Fruit fly (Drosophila melanogaster) whole organism: Measurements from ENCODE around the gene toe.

Experiments used
- CG8478 ChIP-seq: fragments of >200 bp; optimal IDR thresholded peaks from 2 replicates; lab custom pipeline; 2018; ENCODE audit warnings: inconsistent platforms
- Dll ChIP-seq: fragments of >200 bp; optimal IDR thresholded peaks from 2 replicates; lab custom pipeline; 2017
- EcR ChIP-seq, 2 experiments: fragments of >200 bp; optimal IDR thresholded peaks; 2 replicates each; lab custom pipeline; 2017; ENCODE audit warnings: missing biosample characterization in 2 of 2, missing genetic modification characterization in 2 of 2, missing genetic modification reagents in 2 of 2
- pan ChIP-seq: fragments of >200 bp; optimal IDR thresholded peaks from 2 replicates; lab custom pipeline; 2017
- psq ChIP-seq: fragments of >200 bp; optimal IDR thresholded peaks from 2 replicates; lab custom pipeline; 2017
- usp ChIP-seq: fragments of >200 bp; optimal IDR thresholded peaks from 2 replicates; lab custom pipeline; 2017; ENCODE audit warnings: missing biosample characterization, missing genetic modification characterization, mixed read lengths

Gene toe

DNA sequence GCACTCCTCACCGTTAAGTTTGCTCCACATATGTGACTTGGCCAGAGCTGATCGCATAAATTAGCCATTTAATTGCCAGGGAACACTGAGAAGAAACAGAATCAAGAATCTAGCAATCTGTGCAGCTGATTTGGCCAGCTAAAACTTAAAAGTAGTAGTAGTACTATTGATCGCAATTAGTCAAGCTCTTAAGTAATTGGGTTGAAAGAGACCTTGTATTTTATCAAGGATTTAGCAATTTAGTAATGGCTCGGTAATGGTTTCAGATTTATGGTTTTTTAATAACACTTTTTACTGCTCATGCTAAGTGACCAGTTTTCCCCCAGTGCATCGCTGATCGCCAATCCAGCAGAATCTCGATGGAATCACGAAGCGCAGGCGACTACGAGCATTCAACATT, 22.6 kb upstream of the toe start:
- TF ChIP-seq pan (lab: Kevin White, UChicago) = no peak

dm6 chr3L:12453529-12453928, 21.1 kb upstream of the toe start:
- TF ChIP-seq usp (GFP tag; lab: Kevin White, UChicago) (no peak), psq (lab: Kevin White, UChicago) (no peak), EcR (GFP tag; optimal IDR thresholded peaks at IDR 0.05; lab: Kevin White, UChicago) (no peak), pan (lab: Kevin White, UChicago) (no peak), Dll (lab: Kevin White, UChicago) (no peak), CG8478 (lab: Kevin White, UChicago) (no peak)

DNA sequence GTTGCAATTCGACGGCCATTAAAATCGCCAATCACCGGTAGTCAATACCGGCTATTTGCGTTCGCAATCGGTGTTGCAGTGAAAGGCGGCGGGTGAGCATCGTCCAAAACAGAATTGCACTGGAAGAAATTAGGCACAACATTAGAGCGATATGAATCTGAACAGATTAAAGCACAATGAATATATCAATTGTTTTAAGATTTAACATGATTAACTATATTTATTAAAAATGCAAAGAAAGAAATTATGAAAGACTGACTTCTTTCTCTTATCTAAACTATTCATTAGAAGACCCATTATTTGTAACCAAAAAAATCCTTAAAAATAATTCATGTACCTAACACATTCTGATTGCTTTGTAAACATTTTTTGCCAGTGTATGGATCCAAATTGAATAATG, 15.0 kb upstream of the toe start:
- no peak for TF ChIP-seq CG8478 (lab: Kevin White, UChicago)
- TF ChIP-seq psq (lab: Kevin White, UChicago) = no peak
- TF ChIP-seq pan (lab: Kevin White, UChicago) = no peak
- TF ChIP-seq usp (GFP tag; lab: Kevin White, UChicago) = no peak
- TF ChIP-seq EcR (GFP tag; optimal IDR thresholded peaks at IDR 0.05; lab: Kevin White, UChicago) = no peak
- no peak for TF ChIP-seq Dll (lab: Kevin White, UChicago)

DNA sequence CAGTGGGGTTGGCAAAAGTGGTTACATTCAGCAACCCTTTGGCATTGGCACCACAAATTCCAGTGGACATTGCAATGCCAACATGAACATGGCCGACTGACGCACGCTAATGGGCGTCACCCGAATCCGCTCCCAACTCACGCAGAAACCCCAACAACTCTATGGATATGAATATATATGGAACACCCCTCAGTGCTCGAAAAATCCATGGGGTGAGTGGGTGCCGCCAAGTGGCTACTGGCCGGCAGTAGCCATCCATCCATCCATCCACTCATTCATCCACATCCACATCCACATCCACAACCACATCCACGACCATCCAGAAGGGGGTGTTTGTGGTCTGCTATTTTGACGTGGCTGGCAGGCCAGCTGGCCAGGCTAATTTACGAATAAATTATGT, 14.6 kb upstream of the toe start:
- TF ChIP-seq CG8478 (lab: Kevin White, UChicago) (no peak), usp (GFP tag; lab: Kevin White, UChicago) (no peak), Dll (lab: Kevin White, UChicago) (no peak), EcR (GFP tag; optimal IDR thresholded peaks at IDR 0.05; lab: Kevin White, UChicago) (no peak), pan (lab: Kevin White, UChicago) (no peak), psq (lab: Kevin White, UChicago) (no peak)

dm6 chr3L:12444040-12444439, 11.6 kb upstream of the toe start:
- TF ChIP-seq Dll (lab: Kevin White, UChicago) (no peak), usp (GFP tag; lab: Kevin White, UChicago) (no peak), pan (lab: Kevin White, UChicago) (no peak), CG8478 (lab: Kevin White, UChicago) (no peak), psq (lab: Kevin White, UChicago) (no peak), EcR (GFP tag; optimal IDR thresholded peaks at IDR 0.05; lab: Kevin White, UChicago) (no peak)

- TF ChIP-seq psq (lab: Kevin White, UChicago) = no peak
- TF ChIP-seq Dll (lab: Kevin White, UChicago) = no peak
- TF ChIP-seq EcR (GFP tag; optimal IDR thresholded peaks at IDR 0.05; lab: Kevin White, UChicago) = no peak
- no peak for TF ChIP-seq pan (lab: Kevin White, UChicago)
- no peak for TF ChIP-seq usp (GFP tag; lab: Kevin White, UChicago)
Observed at dm6 chr3L:12442593-12442992, 10.1 kb upstream of the toe start.

- TF ChIP-seq Dll (lab: Kevin White, UChicago) (no peak), CG8478 (lab: Kevin White, UChicago) (peak; percentile 52), pan (lab: Kevin White, UChicago) (no peak)
Observed at dm6 chr3L:12434432-12434831, 2.0 kb upstream of the toe start.

DNA sequence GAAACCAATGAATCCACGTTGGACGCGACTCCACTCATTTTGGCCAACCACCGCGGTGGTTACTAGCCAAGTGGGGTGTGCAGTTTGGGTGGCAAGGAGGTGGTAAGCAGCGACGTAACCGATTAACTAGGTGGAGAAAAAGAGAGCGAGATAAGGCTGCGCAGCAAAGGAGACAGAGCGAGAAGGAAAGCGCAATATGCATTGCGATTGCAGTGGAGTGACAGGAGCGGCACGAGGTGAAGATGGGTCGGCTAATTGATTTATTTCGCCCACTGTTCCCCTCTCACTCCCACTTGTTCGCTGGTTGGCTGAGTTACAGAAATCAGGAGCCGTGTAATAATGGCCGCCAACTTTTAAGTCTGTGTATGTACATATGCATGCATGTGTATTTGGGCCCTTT, 1.2 kb upstream of the toe start:
- TF ChIP-seq CG8478 (lab: Kevin White, UChicago) (peak; percentile 81), pan (lab: Kevin White, UChicago) (no peak), usp (GFP tag; lab: Kevin White, UChicago) (no peak), Dll (lab: Kevin White, UChicago) (peak; percentile 13)

DNA sequence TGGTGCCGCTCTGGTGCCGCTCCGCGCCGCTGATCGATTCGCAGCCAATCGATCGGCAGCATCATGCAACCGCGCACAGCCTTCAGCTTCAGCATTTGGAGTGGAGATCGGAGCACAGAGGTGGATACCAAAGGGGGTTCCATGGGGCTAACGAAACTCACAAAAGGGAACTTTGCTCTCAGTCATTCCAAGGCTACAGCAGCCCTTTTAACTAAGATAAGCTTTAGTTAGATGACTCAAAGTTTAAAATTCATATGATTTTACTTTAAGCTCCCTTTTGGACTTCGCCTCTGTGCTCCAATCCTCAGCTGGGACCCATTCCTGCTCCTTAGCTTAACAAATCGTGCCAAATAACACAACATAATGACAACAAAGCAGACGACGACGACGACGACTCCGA, 12.0 kb downstream of the toe start:
- TF ChIP-seq EcR (GFP tag; optimal IDR thresholded peaks at IDR 0.05; lab: Kevin White, UChicago) (no peak), pan (lab: Kevin White, UChicago) (no peak), CG8478 (lab: Kevin White, UChicago) (no peak), psq (lab: Kevin White, UChicago) (no peak), usp (GFP tag; lab: Kevin White, UChicago) (no peak), Dll (lab: Kevin White, UChicago) (no peak)

DNA sequence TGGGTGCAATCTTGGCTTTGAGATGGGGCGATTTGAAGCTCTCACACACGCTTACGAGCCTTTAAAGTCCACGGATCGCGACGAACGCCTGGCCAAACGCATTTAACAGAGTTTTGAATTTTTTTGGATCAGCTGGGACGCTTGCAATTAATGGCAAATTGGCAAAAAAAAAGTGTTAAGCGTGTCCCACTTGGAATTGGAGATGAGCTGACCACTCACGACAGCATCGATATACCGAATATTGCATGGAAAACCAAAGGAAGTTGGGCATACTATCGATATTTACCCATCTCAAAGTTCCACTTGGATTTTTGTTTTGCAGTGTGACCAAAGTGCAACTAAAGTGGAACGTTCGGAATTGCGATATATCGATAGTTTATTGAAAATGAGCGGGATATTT, 15.1 kb downstream of the toe start, which contains the start of gene ArfGAP1:
TSS of gene ArfGAP1 (minus strand) at position 240 of the 400 bp plus-strand sequence.
- TF ChIP-seq CG8478 (lab: Kevin White, UChicago) (no peak), psq (lab: Kevin White, UChicago) (no peak), Dll (lab: Kevin White, UChicago) (no peak), EcR (GFP tag; optimal IDR thresholded peaks at IDR 0.05; lab: Kevin White, UChicago) (no peak), pan (lab: Kevin White, UChicago) (no peak), usp (GFP tag; lab: Kevin White, UChicago) (no peak)

- TF ChIP-seq pan (lab: Kevin White, UChicago) (no peak), EcR (GFP tag; optimal IDR thresholded peaks at IDR 0.05; lab: Kevin White, UChicago) (no peak), CG8478 (lab: Kevin White, UChicago) (no peak)
Observed at dm6 chr3L:12414189-12414964, 18.1 kb downstream of the toe start, which contains the start of gene SCaMC. SCaMC (minus strand) TSS chr3L:12414842.

DNA sequence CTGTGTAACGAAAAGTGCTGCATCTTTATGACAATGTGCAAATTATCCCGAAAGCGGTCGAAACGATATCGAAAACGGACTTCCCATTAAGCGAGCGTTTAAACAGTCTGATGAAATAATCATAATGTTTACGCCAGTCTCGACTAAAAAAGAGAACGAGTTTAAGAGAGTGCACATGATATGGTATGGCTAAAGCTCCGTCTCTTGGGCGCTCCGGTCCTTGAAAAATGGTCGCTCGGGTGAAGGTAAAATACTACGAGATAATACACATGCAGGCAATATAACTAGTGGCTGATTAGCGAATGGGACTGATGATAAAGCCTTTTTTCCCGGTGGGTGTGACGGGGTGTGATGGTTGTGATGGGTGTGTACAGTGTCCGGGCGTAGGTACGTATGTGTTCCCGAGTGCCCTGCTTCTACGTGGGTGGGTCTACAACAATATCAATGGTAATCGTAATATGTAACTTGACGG, 21.2 kb downstream of the toe start:
- TF ChIP-seq CG8478 (lab: Kevin White, UChicago) (no peak), Dll (lab: Kevin White, UChicago) (no peak), pan (lab: Kevin White, UChicago) (no peak), usp (GFP tag; lab: Kevin White, UChicago) (no peak), psq (lab: Kevin White, UChicago) (no peak), EcR (GFP tag; optimal IDR thresholded peaks at IDR 0.05; lab: Kevin White, UChicago) (no peak)
